Worm (Caenorhabditis elegans) whole organism, early embryonic: ENCODE results near the gene mrpl-18.

ENCODE experiments used
- aly-1 ChIP-seq: sonication (generic microtip); optimal IDR thresholded peaks from 2 replicates; lab custom pipeline; 2016; ENCODE audit warnings: missing genetic modification characterization, missing compliant biosample characterization
- ama-1 ChIP-seq: fragments of 150-350 bp; optimal IDR thresholded peaks from 2 replicates; lab custom pipeline; 2014
- ets-7 ChIP-seq: sonication (generic microtip); optimal IDR thresholded peaks from 2 replicates; lab custom pipeline; 2016; ENCODE audit warnings: missing genotype, missing genetic modification characterization, missing compliant biosample characterization
- hmbx-1 ChIP-seq: sonication (generic microtip); optimal IDR thresholded peaks from 2 replicates; lab custom pipeline; 2016; ENCODE audit warnings: mild to moderate bottlenecking, missing genetic modification characterization, missing compliant biosample characterization
- hnd-1 ChIP-seq: sonication (generic microtip); optimal IDR thresholded peaks from 2 replicates; lab custom pipeline; 2016; ENCODE audit warnings: missing genetic modification characterization, missing compliant biosample characterization
- tbx-37 ChIP-seq: fragments of 200-800 bp; sonication (Bioruptor generic); conservative IDR thresholded peaks from 2 replicates; pipeline ENCODE4 v1.3.6; 2022; ENCODE audit warnings: missing genetic modification reagents, missing genetic modification characterization, missing compliant biosample characterization
- tra-4 ChIP-seq: sonication (generic microtip); optimal IDR thresholded peaks from 2 replicates; lab custom pipeline; 2017; ENCODE audit warnings: missing genetic modification characterization, missing compliant biosample characterization

- TF ChIP-seq ama-1 (lab: Kevin White, UChicago) (no peak), ets-7 (tag; lab: Kevin White, UChicago) (no peak), hmbx-1 (tag; lab: Kevin White, UChicago) (no peak), hnd-1 (no peak), tbx-37 (GFP tag; lab: Robert Waterston, UW) (no peak), aly-1 (no peak), tra-4 (no peak)
These were observed 20.5 kb upstream of the mrpl-18 start for ce11 chrIII:8124323-8124722.
